Worm (Caenorhabditis elegans): ENCODE measurements around the gene C04G6.2.
A peak's percentile ranks its signal among the peaks of the same experiment; 100 is the strongest.

C04G6.2 gene

ce11 chrII:5092362-5093281, at the start of gene C04G6.2:
Gene C04G6.2, plus strand, starts transcription at chrII:5093231.
- no peak for TF ChIP-seq mab-5 (tag; optimal IDR thresholded peaks at IDR 0.05)
- no peak for TF ChIP-seq unc-39 (tag; optimal IDR thresholded peaks at IDR 0.05)
- TF ChIP-seq elt-1 (tag; optimal IDR thresholded peaks at IDR 0.05; ENCODE audit: borderline replicate concordance, insufficient read depth), result no peak
- peak; percentile 96 for TF ChIP-seq pha-4 (tag; optimal IDR thresholded peaks at IDR 0.05)
- TF ChIP-seq nhr-28 (tag; optimal IDR thresholded peaks at IDR 0.05), result no peak
- TF ChIP-seq unc-62 (GFP tag; optimal IDR thresholded peaks at IDR 0.05), result no peak
- TF ChIP-seq mls-2 (tag; optimal IDR thresholded peaks at IDR 0.05), result peak; percentile 43
- no peak for TF ChIP-seq drap-1 (GFP tag; optimal IDR thresholded peaks at IDR 0.05)
- peak; percentile 76 for TF ChIP-seq ham-2 (GFP tag; optimal IDR thresholded peaks at IDR 0.05)
- TF ChIP-seq nhr-237 (tag; optimal IDR thresholded peaks at IDR 0.05), result peak; percentile 69
- TF ChIP-seq ces-1 (GFP tag; optimal IDR thresholded peaks at IDR 0.05), result peak; percentile 49
- no peak for TF ChIP-seq sem-2 (GFP tag; optimal IDR thresholded peaks at IDR 0.05)
- TF ChIP-seq ceh-43 (GFP tag; optimal IDR thresholded peaks at IDR 0.05), result no peak
- no peak for TF ChIP-seq nhr-76 (tag; optimal IDR thresholded peaks at IDR 0.05)
- TF ChIP-seq mep-1 (tag; optimal IDR thresholded peaks at IDR 0.05), result peak; percentile 45
- TF ChIP-seq unc-120 (tag; optimal IDR thresholded peaks at IDR 0.05; ENCODE audit: poor library complexity, severe bottlenecking), result peak; percentile 26
- TF ChIP-seq ztf-11 (tag; optimal IDR thresholded peaks at IDR 0.05), result no peak
- TF ChIP-seq zip-8 (tag; optimal IDR thresholded peaks at IDR 0.05), result no peak
- TF ChIP-seq cnd-1 (tag; optimal IDR thresholded peaks at IDR 0.05), result no peak
- TF ChIP-seq sptf-1 (tag; optimal IDR thresholded peaks at IDR 0.05), result peak; percentile 14
- TF ChIP-seq M03D4.4 (tag; optimal IDR thresholded peaks at IDR 0.05), result peak; percentile 16
- TF ChIP-seq elt-3 (tag; optimal IDR thresholded peaks at IDR 0.05), result no peak
- no peak for TF ChIP-seq lsy-2 (tag; optimal IDR thresholded peaks at IDR 0.05)
- TF ChIP-seq snpc-4 (tag; optimal IDR thresholded peaks at IDR 0.05), result no peak
- no peak for TF ChIP-seq ceh-39 (tag; optimal IDR thresholded peaks at IDR 0.05)

DNA sequence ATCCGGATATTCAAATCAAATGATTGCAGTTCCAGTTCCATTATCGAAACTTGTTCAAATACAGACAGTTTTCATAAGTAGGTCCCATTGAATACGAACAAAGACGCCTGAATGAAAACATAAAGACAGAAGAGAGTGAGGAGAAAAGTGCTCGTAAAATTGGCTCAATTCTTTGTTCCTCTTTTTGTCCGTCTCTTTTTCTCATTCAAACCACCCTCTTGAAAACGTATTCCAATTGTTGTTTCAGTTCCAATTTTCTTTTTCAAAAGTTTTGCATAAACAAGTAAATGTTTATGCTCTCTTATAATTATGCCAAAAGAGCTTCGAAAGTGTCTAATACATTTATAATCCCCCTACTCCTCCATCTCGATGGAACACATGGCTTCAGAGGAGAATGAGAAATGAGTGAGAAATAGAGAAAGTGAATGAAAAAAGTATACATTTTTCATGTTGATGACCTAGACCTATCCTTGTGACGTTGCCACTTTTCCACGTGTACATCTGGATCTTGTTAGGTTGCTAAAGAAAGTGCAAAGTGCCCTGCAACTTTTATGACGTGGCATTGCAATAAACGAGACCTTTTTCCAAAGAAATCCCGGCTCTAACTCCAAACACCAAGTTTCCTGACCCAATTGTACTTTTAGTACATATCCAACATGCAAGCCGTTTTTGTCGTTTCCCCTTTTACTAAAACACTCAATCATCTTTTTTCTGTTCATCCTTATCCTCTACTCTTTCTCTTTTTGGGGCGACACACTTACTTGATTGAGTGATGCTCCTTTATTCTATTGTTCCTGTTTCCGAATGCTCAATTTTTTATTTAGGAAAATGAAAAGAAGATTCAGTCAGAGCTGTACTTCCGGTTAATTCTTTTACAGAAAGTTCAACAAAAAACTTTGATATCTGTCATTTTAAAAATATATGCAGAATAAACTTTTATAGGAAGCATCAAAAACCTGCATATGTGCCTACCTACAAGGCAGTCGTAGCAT, 46.5 kb upstream of the C04G6.2 start:
- TF ChIP-seq ces-1 (GFP tag; optimal IDR thresholded peaks at IDR 0.05) (peak; percentile 76), ham-2 (GFP tag; optimal IDR thresholded peaks at IDR 0.05) (no peak)

DNA sequence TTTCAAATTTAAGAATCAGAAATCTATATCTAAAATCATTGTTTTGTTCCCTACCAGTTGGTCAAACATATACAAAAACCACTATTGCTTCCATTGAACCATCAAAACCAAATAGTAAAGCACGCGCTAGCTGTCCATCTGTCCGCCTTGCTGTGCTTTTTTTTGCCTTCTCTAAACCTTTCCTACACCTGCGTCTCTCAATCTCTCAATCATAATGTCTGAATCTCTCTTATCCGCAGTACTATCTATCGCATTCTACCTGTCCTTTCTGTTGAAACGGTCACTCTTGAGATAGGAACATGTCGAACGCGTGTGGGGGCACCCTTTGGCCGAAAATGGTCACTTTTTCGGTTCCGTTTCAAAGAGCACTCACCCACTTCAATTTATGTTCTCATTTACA, 45.8 kb upstream of the C04G6.2 start:
- peak; percentile 6 for TF ChIP-seq unc-62 (GFP tag; optimal IDR thresholded peaks at IDR 0.05)
- peak; percentile 2 for TF ChIP-seq ham-2 (GFP tag; optimal IDR thresholded peaks at IDR 0.05)
- peak; percentile 60 for TF ChIP-seq nhr-2 (tag; optimal IDR thresholded peaks at IDR 0.05)
- no peak for TF ChIP-seq cnd-1 (tag; optimal IDR thresholded peaks at IDR 0.05)
- TF ChIP-seq lin-32 (GFP tag; optimal IDR thresholded peaks at IDR 0.05), result peak; percentile 33
- TF ChIP-seq lsy-2 (tag; optimal IDR thresholded peaks at IDR 0.05), result peak; percentile 22
- no peak for TF ChIP-seq hlh-1 (tag; optimal IDR thresholded peaks at IDR 0.05)

- TF ChIP-seq cnd-1 (tag; optimal IDR thresholded peaks at IDR 0.05) (no peak), bed-3 (GFP tag; optimal IDR thresholded peaks at IDR 0.05) (no peak), drap-1 (GFP tag; optimal IDR thresholded peaks at IDR 0.05) (no peak), ceh-83 (GFP tag; optimal IDR thresholded peaks at IDR 0.05) (no peak), lin-32 (GFP tag; optimal IDR thresholded peaks at IDR 0.05) (no peak), flh-1 (GFP tag; optimal IDR thresholded peaks at IDR 0.05) (no peak), ztf-11 (tag; optimal IDR thresholded peaks at IDR 0.05) (no peak), elt-3 (tag; optimal IDR thresholded peaks at IDR 0.05) (no peak), ces-1 (GFP tag; optimal IDR thresholded peaks at IDR 0.05) (no peak), tbx-8 (GFP tag; optimal IDR thresholded peaks at IDR 0.05) (no peak), nhr-2 (tag; optimal IDR thresholded peaks at IDR 0.05) (no peak), pha-4 (tag; optimal IDR thresholded peaks at IDR 0.05) (no peak), nhr-237 (tag; optimal IDR thresholded peaks at IDR 0.05) (no peak), ham-2 (GFP tag; optimal IDR thresholded peaks at IDR 0.05) (no peak), lsy-2 (tag; optimal IDR thresholded peaks at IDR 0.05) (no peak), sem-2 (GFP tag; optimal IDR thresholded peaks at IDR 0.05) (no peak), mep-1 (tag; optimal IDR thresholded peaks at IDR 0.05) (no peak), blmp-1 (tag; optimal IDR thresholded peaks at IDR 0.05) (no peak), sptf-1 (tag; optimal IDR thresholded peaks at IDR 0.05) (no peak)
These were observed 44.7 kb upstream of the C04G6.2 start for ce11 chrII:5048185-5048795.
